Fruit fly (Drosophila melanogaster) whole organism, embryonic: Measurements from ENCODE around the gene stas.

Experiments
- Abd-B ChIP-seq: fragments of 200-800 bp; sonication (Bioruptor generic); optimal IDR thresholded peaks from 2 replicates; lab custom pipeline; 2018; ENCODE audit warnings: missing biosample characterization, mild to moderate bottlenecking, missing genetic modification characterization, moderate library complexity
- B-H2 ChIP-seq: fragments of 200-800 bp; sonication (Bioruptor generic); optimal IDR thresholded peaks from 2 replicates; lab custom pipeline; 2018; ENCODE audit warnings: missing biosample characterization, mild to moderate bottlenecking, missing genetic modification characterization
- BEAF-32 ChIP-seq: fragments of 200-800 bp; sonication (Bioruptor generic); optimal IDR thresholded peaks from 3 replicates; lab custom pipeline; 2017; ENCODE audit warnings: missing biosample characterization, missing genetic modification characterization, mild to moderate bottlenecking, moderate library complexity, missing genetic modification reagents
- Bgb ChIP-seq: fragments of 200-800 bp; sonication (Bioruptor generic); IDR thresholded peaks from 2 replicates; pipeline ENCODE4 v1.3.6; 2022; ENCODE audit warnings: missing biosample characterization, missing genetic modification characterization; ENCODE audit not compliant: partially characterized antibody
- CG10462 ChIP-seq: fragments of 200-800 bp; sonication (Bioruptor generic); optimal IDR thresholded peaks from 2 replicates; lab custom pipeline; 2016; ENCODE audit warnings: missing biosample characterization, missing genetic modification characterization
- CG10565 ChIP-seq: fragments of 200-800 bp; sonication (Bioruptor generic); optimal IDR thresholded peaks from 3 replicates; lab custom pipeline; 2016; ENCODE audit warnings: missing biosample characterization, mild to moderate bottlenecking, missing genetic modification characterization
- CG11398 ChIP-seq: fragments of 200-800 bp; sonication (Bioruptor generic); optimal IDR thresholded peaks from 2 replicates; lab custom pipeline; 2016; ENCODE audit warnings: missing biosample characterization, missing genetic modification characterization
- CG1233 ChIP-seq: fragments of 200-800 bp; sonication (Bioruptor generic); optimal IDR thresholded peaks from 4 replicates; lab custom pipeline; 2018; ENCODE audit warnings: missing biosample characterization, mild to moderate bottlenecking, missing genetic modification characterization
- CG12391 ChIP-seq: fragments of 200-800 bp; sonication (Bioruptor generic); optimal IDR thresholded peaks from 3 replicates; lab custom pipeline; 2018; ENCODE audit warnings: missing biosample characterization, mild to moderate bottlenecking, missing genetic modification characterization, moderate library complexity
- CG13296 ChIP-seq: fragments of 200-800 bp; sonication (Bioruptor generic); optimal IDR thresholded peaks from 3 replicates; lab custom pipeline; 2018; ENCODE audit warnings: missing biosample characterization, mild to moderate bottlenecking, missing genetic modification characterization
- CG13775 ChIP-seq: fragments of 200-800 bp; sonication (Bioruptor generic); optimal IDR thresholded peaks from 3 replicates; lab custom pipeline; 2017; ENCODE audit warnings: missing biosample characterization, mild to moderate bottlenecking, missing genetic modification characterization
- CG14667 ChIP-seq: fragments of 200-800 bp; sonication (Bioruptor generic); IDR thresholded peaks from 2 replicates; pipeline ENCODE4 v1.3.6; 2022; ENCODE audit warnings: missing biosample characterization, missing genetic modification characterization
- CG14860 ChIP-seq: fragments of 200-800 bp; sonication (Bioruptor generic); IDR thresholded peaks from 3 replicates; pipeline ENCODE4 v1.3.6; 2022; ENCODE audit warnings: missing biosample characterization, missing genetic modification characterization; ENCODE audit not compliant: partially characterized antibody
- CG15696 ChIP-seq: fragments of 200-800 bp; sonication (Bioruptor generic); optimal IDR thresholded peaks from 2 replicates; lab custom pipeline; 2019; ENCODE audit warnings: missing biosample characterization, mild to moderate bottlenecking, missing genetic modification characterization, moderate library complexity
- CG17186 ChIP-seq: fragments of 200-800 bp; sonication (Bioruptor generic); optimal IDR thresholded peaks from 3 replicates; lab custom pipeline; 2017; ENCODE audit warnings: missing biosample characterization, missing genetic modification reagents, missing genetic modification characterization
- CG17385 ChIP-seq: fragments of 200-800 bp; sonication (Bioruptor generic); optimal IDR thresholded peaks from 3 replicates; lab custom pipeline; 2018; ENCODE audit warnings: missing biosample characterization, mild to moderate bottlenecking, missing genetic modification characterization
- CG17912 ChIP-seq: fragments of 200-800 bp; sonication (Bioruptor generic); optimal IDR thresholded peaks from 2 replicates; lab custom pipeline; 2018; ENCODE audit warnings: missing biosample characterization, mild to moderate bottlenecking, missing genetic modification characterization
- CG31441 ChIP-seq: fragments of 200-800 bp; sonication (Bioruptor generic); IDR thresholded peaks from 2 replicates; pipeline ENCODE4 v1.3.6; 2022; ENCODE audit warnings: missing biosample characterization, missing genetic modification characterization
- CG3847 ChIP-seq: fragments of 200-800 bp; sonication (Bioruptor generic); IDR thresholded peaks from 2 replicates; pipeline ENCODE4 v1.3.6; 2022; ENCODE audit warnings: missing biosample characterization, missing genetic modification characterization
- CG4730 ChIP-seq: fragments of 200-800 bp; sonication (Bioruptor generic); IDR thresholded peaks from 2 replicates; pipeline ENCODE4 v1.3.6; 2022; ENCODE audit warnings: missing biosample characterization, missing genetic modification characterization
- CG6689 ChIP-seq: fragments of 200-800 bp; sonication (Bioruptor generic); IDR thresholded peaks from 2 replicates; pipeline ENCODE4 v1.3.6; 2022; ENCODE audit warnings: missing biosample characterization, missing genetic modification characterization
- CG6791 ChIP-seq: fragments of 200-800 bp; sonication (Bioruptor generic); IDR thresholded peaks from 3 replicates; pipeline ENCODE4 v1.3.6; 2022; ENCODE audit warnings: missing biosample characterization, missing genetic modification characterization; ENCODE audit not compliant: partially characterized antibody
- CG7357 ChIP-seq: fragments of 200-800 bp; sonication (Bioruptor generic); IDR thresholded peaks from 3 replicates; pipeline ENCODE4 v1.3.6; 2022; ENCODE audit warnings: missing biosample characterization, missing genetic modification characterization
- CG8478 ChIP-seq: fragments of >200 bp; optimal IDR thresholded peaks from 2 replicates; lab custom pipeline; 2018
- CTCF ChIP-seq: fragments of 200-800 bp; sonication (Bioruptor generic); optimal IDR thresholded peaks from 2 replicates; lab custom pipeline; 2017; ENCODE audit warnings: missing biosample characterization, mild to moderate bottlenecking, missing genetic modification characterization, moderate library complexity
- Doc3 ChIP-seq: fragments of 200-800 bp; sonication (Bioruptor generic); IDR thresholded peaks from 3 replicates; pipeline ENCODE4 v1.3.6; 2022; ENCODE audit warnings: missing biosample characterization, missing genetic modification characterization; ENCODE audit not compliant: partially characterized antibody
- Dp ChIP-seq: fragments of 200-800 bp; sonication (Bioruptor generic); optimal IDR thresholded peaks from 2 replicates; lab custom pipeline; 2018; ENCODE audit warnings: missing biosample characterization, mild to moderate bottlenecking, missing genetic modification characterization, moderate library complexity
- Gug ChIP-seq: fragments of 200-800 bp; sonication (Bioruptor generic); IDR thresholded peaks from 4 replicates; pipeline ENCODE4 v1.3.6; 2022; ENCODE audit warnings: missing biosample characterization, missing genetic modification characterization
- H2.0 ChIP-seq: fragments of 200-800 bp; sonication (Bioruptor generic); IDR thresholded peaks from 2 replicates; pipeline ENCODE4 v1.3.6; 2022; ENCODE audit warnings: missing biosample characterization, missing genetic modification characterization
- HLH3B ChIP-seq: fragments of 200-800 bp; sonication (Bioruptor generic); IDR thresholded peaks from 2 replicates; pipeline ENCODE4 v1.3.6; 2022; ENCODE audit warnings: missing biosample characterization, missing genetic modification characterization
- HLHmδ ChIP-seq: fragments of 200-800 bp; sonication (Bioruptor generic); optimal IDR thresholded peaks from 2 replicates; lab custom pipeline; 2018; ENCODE audit warnings: missing biosample characterization, mild to moderate bottlenecking, missing genetic modification characterization, moderate library complexity
- HmgD ChIP-seq: fragments of 200-800 bp; sonication (Bioruptor generic); optimal IDR thresholded peaks from 3 replicates; lab custom pipeline; 2016; ENCODE audit warnings: missing biosample characterization, missing genetic modification characterization
- Hsf ChIP-seq: fragments of 200-800 bp; sonication (Bioruptor generic); optimal IDR thresholded peaks from 3 replicates; lab custom pipeline; 2016; ENCODE audit warnings: missing biosample characterization, missing genetic modification characterization
- NK7.1 ChIP-seq: fragments of 200-800 bp; sonication (Bioruptor generic); optimal IDR thresholded peaks from 3 replicates; lab custom pipeline; 2016; ENCODE audit warnings: missing biosample characterization, missing genetic modification characterization
- Nf-YC ChIP-seq: fragments of 200-800 bp; optimal IDR thresholded peaks from 3 replicates; lab custom pipeline; 2019; ENCODE audit warnings: missing biosample characterization, mild to moderate bottlenecking, missing genetic modification characterization, moderate library complexity
- Sin3A ChIP-seq: fragments of >200 bp; optimal IDR thresholded peaks from 2 replicates; lab custom pipeline; 2018
- YL-1 ChIP-seq: fragments of 200-800 bp; sonication (Bioruptor generic); optimal IDR thresholded peaks from 3 replicates; lab custom pipeline; 2017; ENCODE audit warnings: missing biosample characterization, mild to moderate bottlenecking, missing genetic modification characterization
- al ChIP-seq: fragments of 200-800 bp; sonication (Bioruptor generic); IDR thresholded peaks from 2 replicates; pipeline ENCODE4 v1.3.6; 2022; ENCODE audit warnings: missing biosample characterization, missing genetic modification characterization
- bbx ChIP-seq: fragments of 200-800 bp; sonication (Bioruptor generic); IDR thresholded peaks from 2 replicates; pipeline ENCODE4 v1.3.6; 2022; ENCODE audit warnings: missing biosample characterization, missing genetic modification characterization; ENCODE audit not compliant: partially characterized antibody
- crol ChIP-seq: fragments of 200-800 bp; sonication (Bioruptor generic); IDR thresholded peaks from 2 replicates; pipeline ENCODE4 v1.3.6; 2022; ENCODE audit warnings: missing biosample characterization, missing genetic modification characterization
- da ChIP-seq: fragments of 200-800 bp; sonication (Bioruptor generic); optimal IDR thresholded peaks from 2 replicates; lab custom pipeline; 2016; ENCODE audit warnings: missing biosample characterization, missing genetic modification characterization
- gsb-n ChIP-seq: fragments of 200-800 bp; sonication (Bioruptor generic); optimal IDR thresholded peaks from 3 replicates; lab custom pipeline; 2018; ENCODE audit warnings: missing biosample characterization, mild to moderate bottlenecking, missing genetic modification characterization
- jigr1 ChIP-seq: fragments of 200-800 bp; sonication (Bioruptor generic); IDR thresholded peaks from 3 replicates; pipeline ENCODE4 v1.3.6; 2022; ENCODE audit warnings: missing biosample characterization, missing genetic modification characterization
- kah ChIP-seq: fragments of 200-800 bp; sonication (Bioruptor generic); optimal IDR thresholded peaks from 2 replicates; lab custom pipeline; 2018; ENCODE audit warnings: missing biosample characterization, mild to moderate bottlenecking, missing genetic modification characterization
- onecut ChIP-seq: fragments of 200-800 bp; sonication (Bioruptor generic); IDR thresholded peaks from 2 replicates; pipeline ENCODE4 v1.3.6; 2022; ENCODE audit warnings: missing biosample characterization, missing genetic modification characterization
- pzg ChIP-seq: fragments of 200-800 bp; sonication (Bioruptor generic); optimal IDR thresholded peaks from 3 replicates; lab custom pipeline; 2018; ENCODE audit warnings: missing biosample characterization, mild to moderate bottlenecking, missing genetic modification characterization, moderate library complexity
- ro ChIP-seq: fragments of 200-800 bp; sonication (Bioruptor generic); IDR thresholded peaks from 2 replicates; pipeline ENCODE4 v1.3.6; 2022; ENCODE audit warnings: missing biosample characterization, missing genetic modification characterization
- sens ChIP-seq: fragments of 200-800 bp; sonication (Bioruptor generic); peaks from one replicate; lab custom pipeline; 2016; ENCODE audit warnings: missing biosample characterization, missing genetic modification characterization
- so ChIP-seq: fragments of 200-800 bp; sonication (Bioruptor generic); IDR thresholded peaks from 3 replicates; pipeline ENCODE4 v1.3.6; 2022; ENCODE audit warnings: missing biosample characterization, missing genetic modification characterization
- tio ChIP-seq: fragments of 200-800 bp; sonication (Bioruptor generic); optimal IDR thresholded peaks from 2 replicates; lab custom pipeline; 2017; ENCODE audit warnings: missing biosample characterization, missing genetic modification characterization, inconsistent platforms
- tna ChIP-seq: fragments of 200-800 bp; sonication (Bioruptor generic); IDR thresholded peaks from 2 replicates; pipeline ENCODE4 v1.3.6; 2022; ENCODE audit warnings: missing biosample characterization, missing genetic modification characterization; ENCODE audit not compliant: partially characterized antibody
- toy ChIP-seq: fragments of 200-800 bp; sonication (Bioruptor generic); IDR thresholded peaks from 2 replicates; pipeline ENCODE4 v1.3.6; 2022; ENCODE audit warnings: missing biosample characterization, missing genetic modification characterization
- zf30C ChIP-seq: fragments of 200-800 bp; sonication (Bioruptor generic); optimal IDR thresholded peaks from 3 replicates; lab custom pipeline; 2018; ENCODE audit warnings: missing biosample characterization, mild to moderate bottlenecking, missing genetic modification characterization

The stas gene

dm6 chrX:17595822-17596221 lies 31.9 kb downstream of the stas start (continued):
- TF ChIP-seq HLHmδ (GFP tag; lab: Kevin White, UChicago): no peak
- peak; percentile 86 for TF ChIP-seq sens (GFP tag; lab: Kevin White, UChicago)
- peak; percentile 73 for TF ChIP-seq Hsf (GFP tag; lab: Kevin White, UChicago)
- TF ChIP-seq crol (GFP tag; lab: Robert Waterston, UW): no peak
- no peak for TF ChIP-seq pzg (GFP tag; lab: Kevin White, UChicago)
- peak; percentile 84 for TF ChIP-seq CG3847 (GFP tag; lab: Robert Waterston, UW)
- TF ChIP-seq Gug: peak; percentile 73; the same call in 3 of the 4 replicates
- TF ChIP-seq ro (GFP tag; lab: Robert Waterston, UW): peak; percentile 44; the same call in 1 of the 2 replicates
- TF ChIP-seq zf30C: no peak
- TF ChIP-seq CG7357: peak; percentile 57; the same call in 2 of the 3 replicates
- TF ChIP-seq Doc3: no peak
- TF ChIP-seq CG6791 (GFP tag; lab: Robert Waterston, UW): no peak
- TF ChIP-seq Nf-YC (tag; lab: Kevin White, UChicago): no peak
- TF ChIP-seq CG14667 (GFP tag; lab: Robert Waterston, UW): peak; percentile 55
- TF ChIP-seq al (GFP tag; lab: Robert Waterston, UW): peak; percentile 89
- no peak for TF ChIP-seq CG10462 (GFP tag; lab: Kevin White, UChicago)
- no peak for TF ChIP-seq Dp (GFP tag; lab: Kevin White, UChicago)
- peak; percentile 74 for TF ChIP-seq CG17385 (GFP tag; lab: Kevin White, UChicago)
- peak; percentile 65 for TF ChIP-seq CG1233
- no peak for TF ChIP-seq Bgb (GFP tag; lab: Robert Waterston, UW)
- TF ChIP-seq CG10565: no peak
- peak; percentile 76 for TF ChIP-seq CG12391 (tag; lab: Kevin White, UChicago)
- peak; percentile 66 for TF ChIP-seq CG13775 (GFP tag; lab: Kevin White, UChicago)
- peak; percentile 61 for TF ChIP-seq toy (GFP tag; lab: Robert Waterston, UW)
- TF ChIP-seq CG8478 (lab: Kevin White, UChicago): no peak
- peak; percentile 29 for TF ChIP-seq onecut
- no peak for TF ChIP-seq YL-1 (GFP tag; lab: Kevin White, UChicago)
- TF ChIP-seq CG15696 (tag; lab: Kevin White, UChicago): peak; percentile 35
- no peak for TF ChIP-seq CG17912
- peak; percentile 91 for TF ChIP-seq so
- no peak for TF ChIP-seq CG17186 (GFP tag; lab: Kevin White, UChicago)
- TF ChIP-seq da (GFP tag; lab: Kevin White, UChicago): no peak
- peak; percentile 77 for TF ChIP-seq CG31441 (GFP tag; lab: Robert Waterston, UW)
- no peak for TF ChIP-seq Sin3A (lab: Kevin White, UChicago)
- no peak for TF ChIP-seq tio (GFP tag; lab: Kevin White, UChicago)
- no peak for TF ChIP-seq NK7.1 (GFP tag; lab: Kevin White, UChicago)
- TF ChIP-seq H2.0 (GFP tag; lab: Robert Waterston, UW): peak; percentile 78
- TF ChIP-seq HmgD (GFP tag; lab: Kevin White, UChicago): no peak
- no peak for TF ChIP-seq BEAF-32
- peak; percentile 6 for TF ChIP-seq kah
- peak; percentile 79 for TF ChIP-seq CG4730 (GFP tag; lab: Robert Waterston, UW)
- peak; percentile 76 for TF ChIP-seq HLH3B
- no peak for TF ChIP-seq CG14860 (GFP tag; lab: Robert Waterston, UW)
- no peak for TF ChIP-seq CG11398 (GFP tag; lab: Kevin White, UChicago)
- TF ChIP-seq Abd-B: peak; percentile 74
- TF ChIP-seq CTCF: no peak
- no peak for TF ChIP-seq B-H2
- TF ChIP-seq gsb-n (tag; lab: Kevin White, UChicago): peak; percentile 44
- no peak for TF ChIP-seq tna (GFP tag; lab: Robert Waterston, UW)
- TF ChIP-seq bbx (GFP tag; lab: Robert Waterston, UW): no peak
- 0 out of 3 replicates have a peak, but pooled peaks have one; percentile 45 for TF ChIP-seq jigr1 (GFP tag; lab: Robert Waterston, UW)
- peak; percentile 81 for TF ChIP-seq CG6689 (GFP tag; lab: Robert Waterston, UW)
- TF ChIP-seq CG13296 (GFP tag; lab: Kevin White, UChicago): peak; percentile 77
